Worm (Caenorhabditis elegans): ENCODE results near the gene F58D2.3.

Gene F58D2.3

ce11 chrIV:13180723-13181122 is at the start of gene F58D2.3:
TSS of gene F58D2.3 (minus strand) at chrIV:13180823.
- no peak for TF ChIP-seq elt-3 (tag; optimal IDR thresholded peaks at IDR 0.05)

ce11 chrIV:13221657-13222056 is 41.0 kb upstream of the F58D2.3 start, which contains the start of gene C48D1.5:
TSS of gene C48D1.5 (plus strand) at chrIV:13221957.
- no peak for TF ChIP-seq sem-4 (tag; optimal IDR thresholded peaks at IDR 0.05)
- no peak for TF ChIP-seq nhr-10 (tag; optimal IDR thresholded peaks at IDR 0.05)
- TF ChIP-seq nhr-12 (tag; optimal IDR thresholded peaks at IDR 0.05) = no peak
- no peak for TF ChIP-seq C34F6.9 (tag; optimal IDR thresholded peaks at IDR 0.05)
- TF ChIP-seq unc-55 (GFP tag; optimal IDR thresholded peaks at IDR 0.05) = no peak
- no peak for TF ChIP-seq nhr-21 (tag; optimal IDR thresholded peaks at IDR 0.05)

ce11 chrIV:13220594-13220993 is 40.0 kb upstream of the F58D2.3 start:
- TF ChIP-seq ceh-82 (tag; optimal IDR thresholded peaks at IDR 0.05) = no peak
- TF ChIP-seq lin-13 (GFP tag; optimal IDR thresholded peaks at IDR 0.05) = no peak
- no peak for TF ChIP-seq sma-3 (GFP tag; optimal IDR thresholded peaks at IDR 0.05)
- TF ChIP-seq ztf-4 (tag; optimal IDR thresholded peaks at IDR 0.05) = no peak
- no peak for TF ChIP-seq nhr-129 (tag; optimal IDR thresholded peaks at IDR 0.05)
- TF ChIP-seq dmd-4 (tag; optimal IDR thresholded peaks at IDR 0.05) = no peak
- TF ChIP-seq nhr-12 (tag; optimal IDR thresholded peaks at IDR 0.05) = no peak
- TF ChIP-seq nhr-77 (tag; optimal IDR thresholded peaks at IDR 0.05) = no peak
- TF ChIP-seq nhr-21 (tag; optimal IDR thresholded peaks at IDR 0.05) = no peak
- TF ChIP-seq snpc-4 (tag; optimal IDR thresholded peaks at IDR 0.05) = no peak
- no peak for TF ChIP-seq ama-1 (optimal IDR thresholded peaks at IDR 0.05)
- no peak for TF ChIP-seq mdl-1 (tag; optimal IDR thresholded peaks at IDR 0.05)
- TF ChIP-seq crh-2 (tag; optimal IDR thresholded peaks at IDR 0.05) = no peak
- no peak for TF ChIP-seq gmeb-1 (tag; optimal IDR thresholded peaks at IDR 0.05)
- no peak for TF ChIP-seq peb-1 (tag; optimal IDR thresholded peaks at IDR 0.05)
- no peak for TF ChIP-seq nhr-6 (tag; optimal IDR thresholded peaks at IDR 0.05)

ce11 chrIV:13214466-13214865 is 33.8 kb upstream of the F58D2.3 start, which contains the start of gene cho-1:
TSS of gene cho-1 (minus strand) at chrIV:13214566.
- no peak for TF ChIP-seq sma-9 (GFP tag; optimal IDR thresholded peaks at IDR 0.05)
- TF ChIP-seq sma-9 (tag; optimal IDR thresholded peaks at IDR 0.05) = no peak
- no peak for TF ChIP-seq nhr-10 (tag; optimal IDR thresholded peaks at IDR 0.05)
- no peak for TF ChIP-seq nhr-25 (tag; optimal IDR thresholded peaks at IDR 0.05)
- TF ChIP-seq nhr-12 (tag; optimal IDR thresholded peaks at IDR 0.05) = no peak
- no peak for TF ChIP-seq peb-1 (tag; optimal IDR thresholded peaks at IDR 0.05)
- TF ChIP-seq lin-13 (GFP tag; optimal IDR thresholded peaks at IDR 0.05) = no peak
- TF ChIP-seq C34F6.9 (tag; optimal IDR thresholded peaks at IDR 0.05) = no peak
- no peak for TF ChIP-seq F13H6.1 (tag; optimal IDR thresholded peaks at IDR 0.05)
- TF ChIP-seq mdl-1 (tag; optimal IDR thresholded peaks at IDR 0.05) = no peak
- TF ChIP-seq R02D3.7 (tag; optimal IDR thresholded peaks at IDR 0.05) = no peak
- no peak for TF ChIP-seq snpc-4 (tag; optimal IDR thresholded peaks at IDR 0.05)
- no peak for TF ChIP-seq ceh-82 (tag; optimal IDR thresholded peaks at IDR 0.05)
- no peak for TF ChIP-seq unc-55 (GFP tag; optimal IDR thresholded peaks at IDR 0.05)
- no peak for TF ChIP-seq dmd-4 (tag; optimal IDR thresholded peaks at IDR 0.05)
- no peak for TF ChIP-seq elt-1 (tag; optimal IDR thresholded peaks at IDR 0.05)
- TF ChIP-seq sem-4 (tag; optimal IDR thresholded peaks at IDR 0.05) = no peak
- no peak for TF ChIP-seq alr-1 (tag; optimal IDR thresholded peaks at IDR 0.05)
- no peak for TF ChIP-seq nhr-6 (tag; optimal IDR thresholded peaks at IDR 0.05)
- no peak for TF ChIP-seq lsy-2 (tag; optimal IDR thresholded peaks at IDR 0.05)
- TF ChIP-seq nhr-23 (tag; optimal IDR thresholded peaks at IDR 0.05) = no peak

ce11 chrIV:13209566-13209965 is 28.9 kb upstream of the F58D2.3 start, which contains the start of gene C48D1.9:
TSS of gene C48D1.9 (minus strand) at chrIV:13209666.
- TF ChIP-seq blmp-1 (tag; optimal IDR thresholded peaks at IDR 0.05; ENCODE audit: insufficient read depth) = no peak
- TF ChIP-seq aly-2 (tag; optimal IDR thresholded peaks at IDR 0.05) = no peak
- TF ChIP-seq fos-1 (tag; optimal IDR thresholded peaks at IDR 0.05) = no peak
- TF ChIP-seq nhr-6 (tag; optimal IDR thresholded peaks at IDR 0.05) = no peak
- TF ChIP-seq snpc-4 (tag; optimal IDR thresholded peaks at IDR 0.05) = no peak
- TF ChIP-seq nhr-25 (tag; optimal IDR thresholded peaks at IDR 0.05) = no peak
- no peak for TF ChIP-seq nhr-237 (tag; optimal IDR thresholded peaks at IDR 0.05)
- TF ChIP-seq lsy-2 (tag; optimal IDR thresholded peaks at IDR 0.05) = no peak
- no peak for TF ChIP-seq zag-1 (tag; optimal IDR thresholded peaks at IDR 0.05)
- TF ChIP-seq nhr-11 (tag; optimal IDR thresholded peaks at IDR 0.05) = no peak
- TF ChIP-seq C34F6.9 (tag; optimal IDR thresholded peaks at IDR 0.05) = no peak
- no peak for TF ChIP-seq mab-5 (tag; optimal IDR thresholded peaks at IDR 0.05)
- TF ChIP-seq nhr-129 (tag; optimal IDR thresholded peaks at IDR 0.05) = no peak
- TF ChIP-seq dmd-4 (tag; optimal IDR thresholded peaks at IDR 0.05) = no peak
- TF ChIP-seq ceh-82 (tag; optimal IDR thresholded peaks at IDR 0.05) = no peak
- TF ChIP-seq skn-1 (tag; optimal IDR thresholded peaks at IDR 0.05) = no peak
